Worm (Caenorhabditis elegans) whole organism, L4 larva: ENCODE measurements around the gene lyst-1.

Experiments used
- F10B5.3 ChIP-seq: sonication (generic microtip); optimal IDR thresholded peaks from 2 replicates; lab custom pipeline; 2016; ENCODE audit warnings: mild to moderate bottlenecking, missing genetic modification characterization, missing compliant biosample characterization
- Y105C5A.15 ChIP-seq: fragments of 200-800 bp; sonication (Bioruptor generic); IDR thresholded peaks from 2 replicates; pipeline ENCODE4 v1.3.6; 2022; ENCODE audit warnings: missing genetic modification characterization, missing compliant biosample characterization
- ama-1 ChIP-seq: fragments of 150-350 bp; optimal IDR thresholded peaks from 2 replicates; lab custom pipeline; 2014; ENCODE audit warnings: inconsistent platforms, mixed read lengths
- ceh-28 ChIP-seq: fragments of 150-350 bp; optimal IDR thresholded peaks from 2 replicates; lab custom pipeline; 2014; ENCODE audit warnings: missing biosample characterization, missing genetic modification reagents, missing genetic modification characterization
- dmd-8 ChIP-seq: fragments of 200-800 bp; sonication (Bioruptor generic); IDR thresholded peaks from 2 replicates; pipeline ENCODE4 v1.3.6; 2022; ENCODE audit warnings: missing genetic modification characterization, missing compliant biosample characterization
- dmd-9 ChIP-seq: fragments of 200-800 bp; sonication (Bioruptor generic); IDR thresholded peaks from 2 replicates; pipeline ENCODE4 v1.3.6; 2022; ENCODE audit warnings: missing genetic modification reagents, missing genetic modification characterization, missing compliant biosample characterization
- fos-1 ChIP-seq: fragments of 150-350 bp; optimal IDR thresholded peaks from 2 replicates; lab custom pipeline; 2014; ENCODE audit warnings: missing biosample characterization, missing genetic modification characterization
- hlh-11 ChIP-seq: fragments of 200-800 bp; sonication (Bioruptor generic); optimal IDR thresholded peaks from 2 replicates; lab custom pipeline; 2018; ENCODE audit warnings: mild to moderate bottlenecking, missing genetic modification characterization, missing compliant biosample characterization
- lsy-2 ChIP-seq, 2 experiments: fragments of 150-350 bp in 1 of 2; sonication (generic microtip) in 1 of 2; optimal IDR thresholded peaks; 2 replicates each; lab custom pipeline; 2014 to 2017; ENCODE audit warnings: missing biosample characterization in 2 of 2, missing genetic modification characterization in 2 of 2
- madf-9 ChIP-seq: fragments of 200-800 bp; sonication (Bioruptor generic); conservative IDR thresholded peaks from 2 replicates; pipeline ENCODE4 v1.3.6; 2022; ENCODE audit warnings: missing genetic modification reagents, missing genetic modification characterization, missing compliant biosample characterization
- nhr-11 ChIP-seq: fragments of 150-350 bp; optimal IDR thresholded peaks from 2 replicates; lab custom pipeline; 2014; ENCODE audit warnings: missing biosample characterization, missing genetic modification characterization
- nhr-42 ChIP-seq: fragments of 200-800 bp; sonication (Bioruptor generic); IDR thresholded peaks from 2 replicates; pipeline ENCODE4 v1.3.6; 2022; ENCODE audit warnings: missing genetic modification characterization, missing compliant biosample characterization
- nhr-77 ChIP-seq: fragments of 150-350 bp; optimal IDR thresholded peaks from 2 replicates; lab custom pipeline; 2014; ENCODE audit warnings: missing biosample characterization, missing genetic modification characterization
- unc-130 ChIP-seq: sonication (generic microtip); optimal IDR thresholded peaks from 2 replicates; lab custom pipeline; 2016; ENCODE audit warnings: missing genetic modification reagents, missing genetic modification characterization, missing compliant biosample characterization

- TF ChIP-seq dmd-9 (no peak), ama-1 (lab: Kevin White, UChicago) (no peak), madf-9 (no peak), F10B5.3 (tag; lab: Kevin White, UChicago) (no peak), nhr-42 (GFP tag; lab: Robert Waterston, UW) (no peak), ceh-28 (tag; lab: Kevin White, UChicago) (no peak), hlh-11 (tag; lab: Kevin White, UChicago) (peak; percentile 1), nhr-11 (tag; lab: Kevin White, UChicago) (no peak), Y105C5A.15 (GFP tag; lab: Robert Waterston, UW) (no peak), unc-130 (no peak), nhr-77 (tag; lab: Kevin White, UChicago) (no peak), fos-1 (tag; lab: Kevin White, UChicago) (no peak), dmd-8 (GFP tag; lab: Robert Waterston, UW) (no peak), lsy-2 (tag; optimal IDR thresholded peaks at IDR 0.05; lab: Kevin White, UChicago) (no peak)
Measured at ce11 chrX:12174686-12175404, 33.9 kb upstream of the lyst-1 start.
